Worm (Caenorhabditis elegans) whole organism, early embryonic: Measurements from ENCODE around the gene kxd-1.

ENCODE experiments used
- F13C5.2 ChIP-seq: sonication (generic microtip); optimal IDR thresholded peaks from 2 replicates; lab custom pipeline; 2017; ENCODE audit warnings: mild to moderate bottlenecking, missing genetic modification characterization, inconsistent platforms, missing compliant biosample characterization
- ama-1 ChIP-seq: fragments of 150-350 bp; optimal IDR thresholded peaks from 2 replicates; lab custom pipeline; 2014
- ceh-13 ChIP-seq: fragments of 200-800 bp; sonication (Bioruptor generic); optimal IDR thresholded peaks from 2 replicates; lab custom pipeline; 2018; ENCODE audit warnings: mild to moderate bottlenecking, missing genetic modification characterization, missing compliant biosample characterization
- flt-1 ChIP-seq: fragments of 200-800 bp; sonication (Bioruptor generic); IDR thresholded peaks from 2 replicates; pipeline ENCODE4 v1.3.6; 2022; ENCODE audit warnings: missing genetic modification characterization, missing compliant biosample characterization
- hmg-4 ChIP-seq: fragments of 200-800 bp; sonication (Bioruptor generic); optimal IDR thresholded peaks from 2 replicates; lab custom pipeline; 2018; ENCODE audit warnings: mild to moderate bottlenecking, missing genetic modification characterization, missing compliant biosample characterization
- hnd-1 ChIP-seq: sonication (generic microtip); optimal IDR thresholded peaks from 2 replicates; lab custom pipeline; 2016; ENCODE audit warnings: missing genetic modification characterization, missing compliant biosample characterization
- scrt-1 ChIP-seq: fragments of 200-800 bp; sonication (Bioruptor generic); IDR thresholded peaks from 2 replicates; pipeline ENCODE4 v1.3.6; 2022; ENCODE audit warnings: missing genetic modification characterization, missing compliant biosample characterization
- sea-1 ChIP-seq: fragments of 200-800 bp; sonication (Bioruptor generic); conservative IDR thresholded peaks from 2 replicates; pipeline ENCODE4 v1.3.6; 2022; ENCODE audit warnings: missing genetic modification characterization, missing compliant biosample characterization
- tbx-37 ChIP-seq: fragments of 200-800 bp; sonication (Bioruptor generic); conservative IDR thresholded peaks from 2 replicates; pipeline ENCODE4 v1.3.6; 2022; ENCODE audit warnings: missing genetic modification reagents, missing genetic modification characterization, missing compliant biosample characterization
- tra-4 ChIP-seq: sonication (generic microtip); optimal IDR thresholded peaks from 2 replicates; lab custom pipeline; 2017; ENCODE audit warnings: missing genetic modification characterization, missing compliant biosample characterization

DNA sequence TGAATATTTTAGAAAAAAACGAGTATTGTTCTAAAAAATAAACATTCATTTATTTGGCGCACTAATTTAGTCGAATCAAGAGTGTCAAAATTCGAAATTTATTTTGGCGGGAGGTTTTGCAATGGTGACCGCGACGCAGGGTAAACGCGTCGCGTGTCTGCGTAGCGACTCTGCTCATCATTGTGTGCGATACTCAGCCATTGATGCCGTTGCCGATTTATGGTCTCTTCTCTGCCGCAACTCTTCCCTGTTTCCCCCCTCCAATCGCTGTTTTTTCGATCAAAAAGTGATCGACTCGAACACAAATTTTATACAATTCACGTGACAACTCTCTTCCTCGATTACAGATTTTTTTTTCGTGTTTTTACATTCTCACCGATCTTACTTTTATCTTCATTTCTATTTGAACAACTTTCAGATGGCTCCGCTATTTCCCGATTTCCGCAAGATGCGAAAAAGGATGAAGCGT is 24.7 kb upstream of the kxd-1 start, which contains the start of gene F09G2.2:
- TF ChIP-seq hmg-4 (GFP tag; lab: Kevin White, UChicago) (peak; percentile 19), sea-1 (GFP tag; lab: Robert Waterston, UW) (no peak), ama-1 (lab: Kevin White, UChicago) (no peak), hnd-1 (tag; lab: Kevin White, UChicago) (no peak), tbx-37 (no peak), scrt-1 (GFP tag; lab: Robert Waterston, UW) (no peak), flt-1 (GFP tag; lab: Robert Waterston, UW) (0 out of 2 replicates have a peak, but pooled peaks have one; percentile 12), tra-4 (tag; lab: Kevin White, UChicago) (no peak), ceh-13 (GFP tag; lab: Kevin White, UChicago) (no peak), F13C5.2 (tag; lab: Kevin White, UChicago) (peak; percentile 59)
